Fruit fly (Drosophila melanogaster) whole organism, wandering third instar larva: ENCODE data around the gene GstD9.

Experiments
- Vsx2 ChIP-seq: fragments of 200-300, 225-300 bp; sonication (Bioruptor generic); optimal IDR thresholded peaks from 2 replicates; lab custom pipeline; 2018; ENCODE audit warnings: missing biosample characterization, missing genetic modification characterization; ENCODE audit not compliant: partially characterized antibody
- psq ChIP-seq: fragments of 200-800 bp; sonication (Bioruptor generic); optimal IDR thresholded peaks from 3 replicates; lab custom pipeline; 2017; ENCODE audit warnings: missing biosample characterization, mild to moderate bottlenecking, missing genetic modification characterization, moderate library complexity
- woc ChIP-seq: sonication (Bioruptor generic); optimal IDR thresholded peaks from 2 replicates; lab custom pipeline; 2016; ENCODE audit warnings: missing biosample characterization, mild to moderate bottlenecking, missing genetic modification characterization

DNA sequence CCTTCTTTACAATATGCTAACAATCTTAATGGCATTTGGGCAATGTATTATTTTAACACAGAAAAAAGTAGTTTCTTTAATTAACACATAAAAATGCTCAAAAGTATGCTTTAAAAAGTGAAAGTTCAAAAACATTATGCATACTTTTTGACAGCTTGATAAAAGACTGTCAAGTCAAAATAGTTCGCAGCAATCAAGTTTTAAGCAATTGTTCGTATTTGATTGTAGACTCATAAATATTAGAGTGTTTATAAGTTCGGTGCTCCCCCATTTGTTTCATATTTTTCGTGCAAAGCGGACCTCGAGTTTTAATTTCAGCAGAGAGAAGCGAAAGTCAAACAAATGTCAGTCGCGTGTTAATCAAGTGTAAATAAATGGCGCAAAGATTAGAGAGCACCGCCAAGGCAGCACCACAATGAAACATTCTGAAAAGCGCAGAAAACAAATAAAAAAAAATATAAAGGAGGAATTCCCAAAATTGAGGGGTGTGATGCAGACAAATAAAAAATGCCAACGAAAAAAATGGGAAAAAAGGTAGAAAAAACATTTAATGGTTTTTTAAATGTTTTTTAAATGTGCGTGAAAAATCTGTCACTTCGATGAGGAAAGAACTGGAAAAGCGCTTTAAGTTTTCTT lies 22.3 kb downstream of the GstD9 start:
- TF ChIP-seq Vsx2 (GFP tag; lab: Kevin White, UChicago) (no peak), woc (GFP tag; lab: Kevin White, UChicago) (peak; percentile 10), psq (GFP tag; lab: Kevin White, UChicago) (peak; percentile 15)
